Worm (Caenorhabditis elegans): ENCODE data around the gene F57C7.4.

Gene F57C7.4

DNA sequence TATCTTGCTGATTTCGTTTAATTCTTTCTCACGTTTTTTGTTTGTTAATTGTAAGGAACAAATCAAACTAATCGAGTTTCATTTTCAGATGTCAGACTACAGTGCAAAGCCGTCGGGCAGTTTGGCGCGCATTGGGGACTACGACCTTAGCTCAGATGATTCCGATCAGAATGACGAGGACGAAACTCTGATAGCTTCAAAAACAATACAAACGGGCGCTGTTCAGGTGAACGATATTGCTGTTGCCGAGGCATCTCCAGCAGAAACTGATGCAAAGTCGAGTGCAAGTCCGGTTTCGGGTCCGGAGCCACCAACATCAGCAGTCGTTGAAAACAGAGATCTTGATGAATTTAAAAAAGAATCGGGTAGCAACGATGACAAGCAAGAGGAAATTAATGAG is 20.2 kb downstream of the F57C7.4 start, which contains the start of gene bet-2:
bet-2 (plus strand) TSS at position 89 of the 400 bp plus-strand sequence.
- TF ChIP-seq daf-12 (tag; optimal IDR thresholded peaks at IDR 0.05): no peak
- TF ChIP-seq jun-1 (tag; optimal IDR thresholded peaks at IDR 0.05): no peak
- TF ChIP-seq egl-5 (tag; optimal IDR thresholded peaks at IDR 0.05): no peak
- no peak for TF ChIP-seq egl-27 (tag; optimal IDR thresholded peaks at IDR 0.05)
- TF ChIP-seq skn-1 (tag; optimal IDR thresholded peaks at IDR 0.05): no peak
- no peak for TF ChIP-seq zag-1 (tag; optimal IDR thresholded peaks at IDR 0.05)
- TF ChIP-seq ztf-11 (tag; optimal IDR thresholded peaks at IDR 0.05): no peak
- no peak for TF ChIP-seq nhr-28 (tag; optimal IDR thresholded peaks at IDR 0.05)
- TF ChIP-seq unc-39 (tag; optimal IDR thresholded peaks at IDR 0.05): no peak
- TF ChIP-seq R02D3.7 (tag; optimal IDR thresholded peaks at IDR 0.05): no peak
- TF ChIP-seq ZK546.5 (tag; optimal IDR thresholded peaks at IDR 0.05): no peak
- no peak for TF ChIP-seq nhr-43 (tag; optimal IDR thresholded peaks at IDR 0.05; ENCODE audit: poor library complexity, severe bottlenecking)
- no peak for TF ChIP-seq fos-1 (tag; optimal IDR thresholded peaks at IDR 0.05)
- no peak for TF ChIP-seq lin-39 (tag; optimal IDR thresholded peaks at IDR 0.05)
- no peak for TF ChIP-seq nhr-76 (tag; optimal IDR thresholded peaks at IDR 0.05)
- TF ChIP-seq pha-4 (tag; optimal IDR thresholded peaks at IDR 0.05): no peak

DNA sequence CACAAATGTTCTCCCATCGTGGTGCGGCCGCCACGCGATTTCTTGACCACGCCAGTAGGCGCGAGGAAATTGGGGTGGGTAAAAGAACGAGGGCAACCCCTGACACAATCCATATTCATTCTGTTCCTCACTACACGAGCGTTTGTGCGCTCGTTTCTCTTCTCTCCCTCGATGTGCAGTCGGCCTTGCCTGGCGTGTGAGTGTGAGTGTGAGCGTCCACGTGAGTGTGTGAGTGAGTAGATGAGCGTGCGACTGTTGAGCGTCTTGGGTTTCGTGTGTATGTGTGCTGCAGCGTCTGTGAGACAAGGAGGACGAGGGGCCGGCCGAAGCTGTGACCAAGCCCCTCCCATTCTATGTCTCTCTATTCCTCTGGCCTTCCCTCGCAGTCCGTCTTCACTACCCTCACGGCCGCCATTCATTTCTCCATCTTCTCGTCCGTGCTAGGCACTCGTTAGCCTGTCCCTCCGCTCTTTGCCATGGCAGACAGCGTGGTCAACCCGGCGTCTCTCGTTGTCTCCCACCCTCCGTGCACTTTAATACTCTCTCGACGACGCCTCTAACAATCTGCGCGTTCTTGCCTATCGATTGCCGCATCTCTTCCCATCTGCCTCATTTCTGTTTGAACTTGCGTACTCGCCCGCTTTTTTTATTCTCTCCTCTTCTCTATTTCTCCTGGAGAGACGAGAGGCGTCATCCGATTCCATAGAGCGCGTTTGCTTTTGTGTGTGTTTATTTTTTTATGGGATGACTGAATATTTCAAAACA is 20.8 kb downstream of the F57C7.4 start:
- TF ChIP-seq egl-5 (tag; optimal IDR thresholded peaks at IDR 0.05) (peak; percentile 86), lin-39 (tag; optimal IDR thresholded peaks at IDR 0.05) (peak; percentile 93), fkh-10 (GFP tag; optimal IDR thresholded peaks at IDR 0.05) (peak; percentile 80), nhr-76 (tag; optimal IDR thresholded peaks at IDR 0.05) (no peak), mml-1 (tag; optimal IDR thresholded peaks at IDR 0.05) (no peak), skn-1 (tag; optimal IDR thresholded peaks at IDR 0.05) (peak; percentile 78), sea-2 (GFP tag; optimal IDR thresholded peaks at IDR 0.05) (peak; percentile 98), unc-62 (GFP tag; optimal IDR thresholded peaks at IDR 0.05) (peak; percentile 61), nfya-1 (tag; optimal IDR thresholded peaks at IDR 0.05; ENCODE audit: insufficient read depth) (peak; percentile 94), aly-2 (tag; optimal IDR thresholded peaks at IDR 0.05) (peak; percentile 77), ceh-9 (tag; optimal IDR thresholded peaks at IDR 0.05) (no peak), nhr-28 (tag; optimal IDR thresholded peaks at IDR 0.05) (no peak), snpc-4 (tag; optimal IDR thresholded peaks at IDR 0.05) (peak; percentile 80), zag-1 (tag; optimal IDR thresholded peaks at IDR 0.05) (peak; percentile 77), daf-12 (tag; optimal IDR thresholded peaks at IDR 0.05) (peak; percentile 13), egl-27 (tag; optimal IDR thresholded peaks at IDR 0.05) (peak; percentile 63), ceh-16 (tag; optimal IDR thresholded peaks at IDR 0.05) (no peak), ztf-11 (tag; optimal IDR thresholded peaks at IDR 0.05) (peak; percentile 31), nhr-23 (tag; optimal IDR thresholded peaks at IDR 0.05) (peak; percentile 94), nhr-12 (tag; optimal IDR thresholded peaks at IDR 0.05) (no peak), elt-3 (tag; optimal IDR thresholded peaks at IDR 0.05) (peak in 1 of 3 experiments; percentile 59), fos-1 (tag; optimal IDR thresholded peaks at IDR 0.05) (peak; percentile 39), tbx-2 (tag; optimal IDR thresholded peaks at IDR 0.05) (peak; percentile 94), R02D3.7 (tag; optimal IDR thresholded peaks at IDR 0.05) (peak; percentile 80), nhr-11 (tag; optimal IDR thresholded peaks at IDR 0.05) (peak; percentile 72), nhr-25 (tag; optimal IDR thresholded peaks at IDR 0.05) (peak; percentile 94), ztf-4 (tag; optimal IDR thresholded peaks at IDR 0.05) (no peak), nhr-43 (tag; optimal IDR thresholded peaks at IDR 0.05; ENCODE audit: poor library complexity, severe bottlenecking) (peak; percentile 90), lsy-12 (tag; optimal IDR thresholded peaks at IDR 0.05) (peak; percentile 93), elt-1 (tag; optimal IDR thresholded peaks at IDR 0.05) (peak; percentile 80), elt-2 (tag; optimal IDR thresholded peaks at IDR 0.05) (peak; percentile 91), ceh-28 (tag; optimal IDR thresholded peaks at IDR 0.05) (peak; percentile 98), pqm-1 (tag; optimal IDR thresholded peaks at IDR 0.05) (peak; percentile 73), unc-39 (tag; optimal IDR thresholded peaks at IDR 0.05) (no peak), nhr-77 (tag; optimal IDR thresholded peaks at IDR 0.05) (peak; percentile 71), mdl-1 (tag; optimal IDR thresholded peaks at IDR 0.05) (peak; percentile 96), jun-1 (tag; optimal IDR thresholded peaks at IDR 0.05) (peak; percentile 84), eor-1 (tag; optimal IDR thresholded peaks at IDR 0.05) (peak in 1 of 2 experiments; percentile 43), ZK546.5 (tag; optimal IDR thresholded peaks at IDR 0.05) (no peak), ama-1 (optimal IDR thresholded peaks at IDR 0.05) (peak; percentile 79), fkh-2 (tag; optimal IDR thresholded peaks at IDR 0.05) (no peak), ceh-82 (tag; optimal IDR thresholded peaks at IDR 0.05) (peak; percentile 86), nhr-67 (tag; optimal IDR thresholded peaks at IDR 0.05) (peak; percentile 47), pha-4 (tag; optimal IDR thresholded peaks at IDR 0.05) (peak; percentile 98), nhr-237 (tag; optimal IDR thresholded peaks at IDR 0.05) (no peak), lin-15B (tag; optimal IDR thresholded peaks at IDR 0.05) (peak; percentile 90), hmg-11 (tag; optimal IDR thresholded peaks at IDR 0.05) (peak; percentile 100)
